Fruit fly (Drosophila melanogaster) whole organism, wandering third instar larva: ENCODE results near the gene ct.

Source experiments
- Hr78 ChIP-seq: fragments of >200 bp; optimal IDR thresholded peaks from 2 replicates; lab custom pipeline; 2017; ENCODE audit warnings: missing biosample characterization, missing genetic modification characterization
- Jra ChIP-seq: sonication (Bioruptor generic); optimal IDR thresholded peaks from 2 replicates; lab custom pipeline; 2016; ENCODE audit warnings: missing biosample characterization, missing genetic modification characterization
- h ChIP-seq: fragments of 200-800 bp; sonication (Bioruptor generic); optimal IDR thresholded peaks from 3 replicates; lab custom pipeline; 2016; ENCODE audit warnings: missing biosample characterization, mild to moderate bottlenecking, missing genetic modification characterization
- sv ChIP-seq: fragments of 200-800 bp; sonication (Bioruptor generic); optimal IDR thresholded peaks from 3 replicates; lab custom pipeline; 2016; ENCODE audit warnings: missing biosample characterization, missing genetic modification characterization

- TF ChIP-seq Jra (GFP tag; lab: Kevin White, UChicago) = no peak
- no peak for TF ChIP-seq Hr78 (GFP tag; lab: Kevin White, UChicago)
- no peak for TF ChIP-seq sv (GFP tag; lab: Kevin White, UChicago)
- TF ChIP-seq h (GFP tag; lab: Kevin White, UChicago) = no peak
Observed at dm6 chrX:7606362-7606761, 1.9 kb upstream of the ct start.
